Worm (Caenorhabditis elegans): ENCODE data around the gene unc-4.

The unc-4 gene

DNA sequence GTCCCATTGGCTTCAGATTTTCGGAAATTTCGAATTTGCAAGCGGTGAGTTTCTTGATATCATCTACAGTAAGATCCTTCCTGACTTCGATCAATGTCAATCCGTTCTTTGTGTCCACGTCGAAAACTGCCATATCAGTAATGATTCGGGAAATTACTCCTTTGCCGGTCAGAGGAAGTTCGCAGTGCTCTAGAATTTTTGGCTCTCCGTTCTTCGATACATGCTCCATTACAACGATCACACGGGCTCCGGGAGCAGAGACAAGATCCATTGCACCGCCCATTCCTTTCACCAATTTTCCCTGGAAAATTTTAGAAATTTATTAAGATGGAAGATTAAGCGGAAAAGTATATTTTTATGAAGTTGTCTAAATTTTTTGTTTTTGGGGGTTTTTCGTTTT, 34.4 kb upstream of the unc-4 start:
- TF ChIP-seq unc-39 (tag; optimal IDR thresholded peaks at IDR 0.05) (no peak), tbx-8 (GFP tag; optimal IDR thresholded peaks at IDR 0.05) (no peak), ces-1 (GFP tag; optimal IDR thresholded peaks at IDR 0.05) (no peak), ceh-39 (tag; optimal IDR thresholded peaks at IDR 0.05) (no peak), snpc-4 (tag; optimal IDR thresholded peaks at IDR 0.05) (no peak), lin-13 (tag; optimal IDR thresholded peaks at IDR 0.05) (no peak), mep-1 (tag; optimal IDR thresholded peaks at IDR 0.05) (no peak), unc-62 (GFP tag; optimal IDR thresholded peaks at IDR 0.05) (no peak), unc-120 (tag; optimal IDR thresholded peaks at IDR 0.05; ENCODE audit: poor library complexity, severe bottlenecking) (no peak), mls-2 (tag; optimal IDR thresholded peaks at IDR 0.05) (no peak), flh-1 (GFP tag; optimal IDR thresholded peaks at IDR 0.05) (no peak), nhr-2 (tag; optimal IDR thresholded peaks at IDR 0.05) (no peak)

DNA sequence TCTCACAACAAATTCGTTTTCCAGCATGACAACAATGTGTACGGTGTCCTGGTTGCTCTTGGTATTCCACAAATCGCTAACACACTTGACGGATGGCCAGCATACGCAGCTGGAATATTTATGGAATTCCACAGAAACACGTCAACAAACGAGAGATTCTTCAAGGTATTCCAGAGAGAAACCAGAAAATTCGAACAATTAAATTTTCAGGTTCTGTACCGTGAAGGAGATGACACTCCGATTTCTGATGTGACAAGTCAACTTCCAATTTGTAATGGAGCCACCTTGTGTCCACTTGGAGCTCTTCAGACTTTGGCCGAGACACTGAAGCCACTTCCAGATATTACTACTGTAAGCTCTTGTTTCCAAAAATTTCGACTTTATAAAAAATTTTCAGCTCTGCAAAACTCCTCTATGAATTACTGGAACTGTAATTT, 33.8 kb upstream of the unc-4 start:
- TF ChIP-seq snpc-4 (tag; optimal IDR thresholded peaks at IDR 0.05): no peak
- no peak for TF ChIP-seq lin-13 (tag; optimal IDR thresholded peaks at IDR 0.05)
- no peak for TF ChIP-seq mls-2 (tag; optimal IDR thresholded peaks at IDR 0.05)
- TF ChIP-seq zip-8 (tag; optimal IDR thresholded peaks at IDR 0.05): no peak
- no peak for TF ChIP-seq ces-1 (GFP tag; optimal IDR thresholded peaks at IDR 0.05)
- no peak for TF ChIP-seq blmp-1 (tag; optimal IDR thresholded peaks at IDR 0.05)
- TF ChIP-seq tbx-8 (GFP tag; optimal IDR thresholded peaks at IDR 0.05): no peak
- TF ChIP-seq drap-1 (GFP tag; optimal IDR thresholded peaks at IDR 0.05): no peak
- TF ChIP-seq unc-62 (GFP tag; optimal IDR thresholded peaks at IDR 0.05): no peak
- TF ChIP-seq ceh-39 (tag; optimal IDR thresholded peaks at IDR 0.05): no peak
- no peak for TF ChIP-seq ceh-83 (GFP tag; optimal IDR thresholded peaks at IDR 0.05)
- no peak for TF ChIP-seq nhr-28 (tag; optimal IDR thresholded peaks at IDR 0.05)
- TF ChIP-seq bed-3 (GFP tag; optimal IDR thresholded peaks at IDR 0.05): no peak
- TF ChIP-seq M03D4.4 (tag; optimal IDR thresholded peaks at IDR 0.05): no peak
- no peak for TF ChIP-seq pha-4 (tag; optimal IDR thresholded peaks at IDR 0.05)
- no peak for TF ChIP-seq lin-32 (GFP tag; optimal IDR thresholded peaks at IDR 0.05)
- TF ChIP-seq elt-1 (tag; optimal IDR thresholded peaks at IDR 0.05; ENCODE audit: borderline replicate concordance, insufficient read depth): no peak
- TF ChIP-seq mab-5 (tag; optimal IDR thresholded peaks at IDR 0.05): no peak
- no peak for TF ChIP-seq sptf-1 (tag; optimal IDR thresholded peaks at IDR 0.05)
- TF ChIP-seq ztf-11 (tag; optimal IDR thresholded peaks at IDR 0.05): no peak

DNA sequence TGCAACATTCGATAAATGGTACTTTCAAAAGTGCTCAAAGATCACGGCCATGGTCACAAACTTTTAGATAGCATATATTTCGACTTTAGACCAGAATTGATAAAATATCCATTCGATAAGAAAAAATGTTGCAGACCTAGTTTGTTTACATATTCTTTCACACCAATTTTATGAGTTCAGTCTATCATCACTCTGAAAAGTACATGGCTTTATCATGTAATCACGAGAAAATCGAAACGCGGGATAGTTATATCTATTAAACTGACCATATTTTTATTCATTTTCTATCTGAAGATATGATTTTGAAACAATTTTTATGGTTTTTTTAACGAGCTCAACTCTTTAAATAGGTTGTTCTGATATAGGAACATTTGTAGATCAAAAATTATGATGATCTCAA, 31.3 kb upstream of the unc-4 start, which contains the start of gene pho-11:
Gene pho-11 (plus strand): TSS at position 374 of the 400 bp plus-strand sequence.
- TF ChIP-seq elt-1 (tag; optimal IDR thresholded peaks at IDR 0.05; ENCODE audit: borderline replicate concordance, insufficient read depth): no peak
- no peak for TF ChIP-seq M03D4.4 (tag; optimal IDR thresholded peaks at IDR 0.05)
- TF ChIP-seq nhr-2 (tag; optimal IDR thresholded peaks at IDR 0.05): no peak
- no peak for TF ChIP-seq mls-2 (tag; optimal IDR thresholded peaks at IDR 0.05)
- no peak for TF ChIP-seq elt-3 (tag; optimal IDR thresholded peaks at IDR 0.05)
- TF ChIP-seq ztf-11 (tag; optimal IDR thresholded peaks at IDR 0.05): no peak
- TF ChIP-seq sptf-1 (tag; optimal IDR thresholded peaks at IDR 0.05): no peak

DNA sequence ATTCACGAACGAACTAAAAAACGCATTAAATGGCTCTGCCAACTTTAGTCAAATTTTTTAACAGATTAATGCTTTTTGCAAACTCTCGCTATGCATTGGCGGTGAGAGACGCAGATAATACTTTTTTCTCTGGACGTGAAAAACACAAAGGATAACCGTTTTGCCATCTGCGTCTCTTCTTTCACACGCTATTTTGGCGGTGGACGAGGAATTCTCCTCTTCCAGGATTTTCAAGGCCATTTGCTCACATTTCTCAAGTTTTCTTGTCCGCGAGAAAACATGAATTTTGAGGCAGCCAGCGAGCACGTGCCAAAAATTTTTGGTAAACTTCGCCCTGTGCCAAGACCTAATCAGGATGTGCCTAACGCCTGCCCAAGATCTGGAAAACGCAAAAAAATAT, 30.8 kb upstream of the unc-4 start:
- TF ChIP-seq elt-1 (tag; optimal IDR thresholded peaks at IDR 0.05; ENCODE audit: borderline replicate concordance, insufficient read depth) (no peak), sptf-1 (tag; optimal IDR thresholded peaks at IDR 0.05) (no peak), blmp-1 (tag; optimal IDR thresholded peaks at IDR 0.05) (no peak), unc-62 (GFP tag; optimal IDR thresholded peaks at IDR 0.05) (no peak), lin-32 (GFP tag; optimal IDR thresholded peaks at IDR 0.05) (no peak), nhr-28 (tag; optimal IDR thresholded peaks at IDR 0.05) (no peak), ces-1 (GFP tag; optimal IDR thresholded peaks at IDR 0.05) (no peak), bed-3 (GFP tag; optimal IDR thresholded peaks at IDR 0.05) (no peak), snpc-4 (tag; optimal IDR thresholded peaks at IDR 0.05) (no peak), nhr-76 (tag; optimal IDR thresholded peaks at IDR 0.05) (no peak), ceh-83 (GFP tag; optimal IDR thresholded peaks at IDR 0.05) (no peak), mls-2 (tag; optimal IDR thresholded peaks at IDR 0.05) (no peak), M03D4.4 (tag; optimal IDR thresholded peaks at IDR 0.05) (no peak), nhr-12 (tag; optimal IDR thresholded peaks at IDR 0.05) (no peak), elt-3 (tag; optimal IDR thresholded peaks at IDR 0.05) (no peak), ham-2 (GFP tag; optimal IDR thresholded peaks at IDR 0.05) (no peak), mab-5 (tag; optimal IDR thresholded peaks at IDR 0.05) (no peak), unc-120 (tag; optimal IDR thresholded peaks at IDR 0.05; ENCODE audit: poor library complexity, severe bottlenecking) (no peak), sem-2 (GFP tag; optimal IDR thresholded peaks at IDR 0.05) (no peak), unc-39 (tag; optimal IDR thresholded peaks at IDR 0.05) (no peak)

DNA sequence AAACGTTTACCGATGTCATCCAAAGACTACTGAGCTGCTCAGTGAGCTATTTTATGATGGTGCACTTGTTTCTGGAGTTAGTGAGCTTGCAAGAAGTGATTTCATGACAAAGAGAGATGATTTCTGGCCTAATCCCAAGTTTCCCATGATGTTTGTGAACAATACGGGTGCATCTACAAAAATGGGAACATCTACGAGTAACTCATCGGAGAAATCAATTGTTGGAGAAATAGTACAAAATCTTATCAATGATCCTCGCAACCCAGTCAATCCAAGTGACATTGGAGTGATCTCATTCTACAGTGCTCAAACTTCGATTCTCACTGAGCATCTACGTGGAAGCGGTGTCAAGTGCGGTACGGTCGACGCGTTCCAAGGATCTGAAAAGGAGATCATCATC, 28.3 kb upstream of the unc-4 start:
- TF ChIP-seq lin-32 (GFP tag; optimal IDR thresholded peaks at IDR 0.05) (no peak), sem-2 (GFP tag; optimal IDR thresholded peaks at IDR 0.05) (no peak), lsy-2 (tag; optimal IDR thresholded peaks at IDR 0.05) (no peak), ceh-39 (tag; optimal IDR thresholded peaks at IDR 0.05) (no peak), snpc-4 (tag; optimal IDR thresholded peaks at IDR 0.05) (no peak), tbx-8 (GFP tag; optimal IDR thresholded peaks at IDR 0.05) (no peak), unc-120 (tag; optimal IDR thresholded peaks at IDR 0.05; ENCODE audit: poor library complexity, severe bottlenecking) (no peak)

Data from whole organism, mixed stage, embryonic.